Fruit fly (Drosophila melanogaster): Measurements from ENCODE around the gene c11.1.

c11.1 gene

DNA sequence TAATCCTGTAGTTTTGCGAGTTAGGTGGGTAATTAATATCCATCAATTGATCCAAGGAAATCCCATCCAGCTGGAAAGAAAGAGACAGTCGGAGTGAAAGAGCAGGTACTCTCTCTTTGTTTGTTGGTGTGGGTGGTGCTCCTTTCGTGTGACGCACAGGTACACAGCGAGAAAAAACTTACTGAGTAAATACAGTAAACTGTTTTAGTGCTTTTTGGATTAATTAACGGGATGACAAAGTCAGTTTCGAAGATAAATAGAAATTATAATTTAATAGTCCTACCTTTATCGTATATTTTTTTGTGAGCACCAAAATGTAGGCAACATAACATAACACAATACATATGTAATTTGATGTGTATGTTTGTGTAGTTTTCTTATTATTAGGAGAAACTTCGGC, 34.9 kb downstream of the c11.1 start (continued):
- TF ChIP-seq Eip74EF (GFP tag; optimal IDR thresholded peaks at IDR 0.05) (no peak), E2f2 (GFP tag; IDR thresholded peaks at IDR 0.05) (no peak), CG42726 (GFP tag; IDR thresholded peaks at IDR 0.05; ENCODE audit: partially characterized antibody) (no peak), bbx (GFP tag; IDR thresholded peaks at IDR 0.05; ENCODE audit: partially characterized antibody) (no peak), CG2129 (GFP tag; IDR thresholded peaks at IDR 0.05; ENCODE audit: partially characterized antibody) (no peak), Gug (GFP tag; IDR thresholded peaks at IDR 0.05) (no peak), gfzf (GFP tag; optimal IDR thresholded peaks at IDR 0.05) (no peak), CG7987 (GFP tag; optimal IDR thresholded peaks at IDR 0.05) (no peak), CG13894 (tag; optimal IDR thresholded peaks at IDR 0.05) (no peak), CG6854 (GFP tag; optimal IDR thresholded peaks at IDR 0.05) (no peak), ftz-f1 (GFP tag; optimal IDR thresholded peaks at IDR 0.05) (no peak), ac (GFP tag; optimal IDR thresholded peaks at IDR 0.05) (no peak), H15 (GFP tag; IDR thresholded peaks at IDR 0.05) (no peak), ap (GFP tag; IDR thresholded peaks at IDR 0.05) (no peak), CG9797 (GFP tag; optimal IDR thresholded peaks at IDR 0.05) (no peak), CG17385 (GFP tag; optimal IDR thresholded peaks at IDR 0.05) (no peak), Dbx (GFP tag; IDR thresholded peaks at IDR 0.05) (no peak), grau (tag; optimal IDR thresholded peaks at IDR 0.05) (peak; percentile 3), CG7556 (GFP tag; optimal IDR thresholded peaks at IDR 0.05) (peak; percentile 3), gsb-n (tag; optimal IDR thresholded peaks at IDR 0.05) (peak; percentile 21), CG32532 (GFP tag; IDR thresholded peaks at IDR 0.05) (peak; percentile 39; the same call in 1 of the 2 replicates), ewg (GFP tag; optimal IDR thresholded peaks at IDR 0.05) (no peak), ranshi (GFP tag; IDR thresholded peaks at IDR 0.05) (0 out of 2 replicates have a peak, but pooled peaks have one; percentile 28), CG30431 (GFP tag; optimal IDR thresholded peaks at IDR 0.05) (no peak), CG4328 (GFP tag; optimal IDR thresholded peaks at IDR 0.05) (no peak), HLH3B (GFP tag; IDR thresholded peaks at IDR 0.05) (no peak), CrebB (tag; optimal IDR thresholded peaks at IDR 0.05) (no peak), Abd-B (GFP tag; optimal IDR thresholded peaks at IDR 0.05) (no peak), CG15479 (GFP tag; optimal IDR thresholded peaks at IDR 0.05) (no peak), lab (GFP tag; optimal IDR thresholded peaks at IDR 0.05) (no peak), CG12769 (tag; optimal IDR thresholded peaks at IDR 0.05) (no peak), Ptx1 (GFP tag; IDR thresholded peaks at IDR 0.05) (0 out of 2 replicates have a peak, but pooled peaks have one; percentile 25), CG12071 (GFP tag; optimal IDR thresholded peaks at IDR 0.05) (no peak), Trl (optimal IDR thresholded peaks at IDR 0.05) (no peak), Trl (GFP tag; optimal IDR thresholded peaks at IDR 0.05) (no peak), CG10274 (GFP tag; optimal IDR thresholded peaks at IDR 0.05) (no peak), dmrt11E (tag; optimal IDR thresholded peaks at IDR 0.05) (peak; percentile 62), dpn (GFP tag; optimal IDR thresholded peaks at IDR 0.05) (no peak), Oli (tag; optimal IDR thresholded peaks at IDR 0.05) (no peak), CG1529 (GFP tag; optimal IDR thresholded peaks at IDR 0.05) (no peak), tap (tag; optimal IDR thresholded peaks at IDR 0.05) (no peak), CG10209 (GFP tag; optimal IDR thresholded peaks at IDR 0.05) (no peak), CG13424 (tag; optimal IDR thresholded peaks at IDR 0.05) (peak; percentile 14), stwl (tag; optimal IDR thresholded peaks at IDR 0.05) (no peak), CG17361 (GFP tag; IDR thresholded peaks at IDR 0.05) (no peak), Bgb (GFP tag; IDR thresholded peaks at IDR 0.05; ENCODE audit: partially characterized antibody) (no peak), salm (tag; optimal IDR thresholded peaks at IDR 0.05) (no peak), zf30C (GFP tag; optimal IDR thresholded peaks at IDR 0.05) (peak; percentile 69), mirr (GFP tag; optimal IDR thresholded peaks at IDR 0.05) (no peak), CG9817 (tag; optimal IDR thresholded peaks at IDR 0.05) (no peak), CG12744 (GFP tag; optimal IDR thresholded peaks at IDR 0.05) (no peak)

Data from whole organism, embryonic.